Worm (Caenorhabditis elegans): ENCODE data around the gene ilys-6.

- TF ChIP-seq ama-1 (optimal IDR thresholded peaks at IDR 0.05) (no peak), nhr-77 (tag; optimal IDR thresholded peaks at IDR 0.05) (no peak), mdl-1 (tag; optimal IDR thresholded peaks at IDR 0.05) (no peak), skn-1 (tag; optimal IDR thresholded peaks at IDR 0.05) (no peak), sma-3 (GFP tag; optimal IDR thresholded peaks at IDR 0.05) (no peak), dmd-4 (tag; optimal IDR thresholded peaks at IDR 0.05) (no peak), nhr-11 (tag; optimal IDR thresholded peaks at IDR 0.05) (no peak), elt-3 (tag; optimal IDR thresholded peaks at IDR 0.05) (no peak)
These were observed 48.9 kb upstream of the ilys-6 start, which contains the start of gene F49F1.14 for ce11 chrIV:4112387-4112786.
